Fruit fly (Drosophila melanogaster) whole organism, embryonic: ENCODE measurements around the gene CG43672.

Experiments used
- ATbp ChIP-seq: fragments of 200-800 bp; sonication (Bioruptor generic); optimal IDR thresholded peaks from 2 replicates; lab custom pipeline; 2017; ENCODE audit warnings: missing biosample characterization, mild to moderate bottlenecking, missing genetic modification characterization, missing genetic modification reagents
- Abd-B ChIP-seq: fragments of 200-800 bp; sonication (Bioruptor generic); optimal IDR thresholded peaks from 2 replicates; lab custom pipeline; 2018; ENCODE audit warnings: missing biosample characterization, mild to moderate bottlenecking, missing genetic modification characterization, moderate library complexity
- B-H1 ChIP-seq: fragments of 200-800 bp; sonication (Bioruptor generic); IDR thresholded peaks from 3 replicates; pipeline ENCODE4 v1.3.6; 2022; ENCODE audit warnings: missing biosample characterization, missing genetic modification characterization
- CG10209 ChIP-seq: fragments of 200-800 bp; sonication (Bioruptor generic); optimal IDR thresholded peaks from 3 replicates; lab custom pipeline; 2017; ENCODE audit warnings: missing biosample characterization, mild to moderate bottlenecking, missing genetic modification characterization, missing genetic modification reagents
- CG10321 ChIP-seq: fragments of 200-800 bp; sonication (Bioruptor generic); IDR thresholded peaks from 2 replicates; pipeline ENCODE4 v1.3.6; 2022; ENCODE audit warnings: missing biosample characterization, missing genetic modification characterization
- CG10431 ChIP-seq: fragments of 200-800 bp; sonication (Bioruptor generic); optimal IDR thresholded peaks from 3 replicates; lab custom pipeline; 2018; ENCODE audit warnings: missing biosample characterization, mild to moderate bottlenecking, missing genetic modification characterization
- CG10543 ChIP-seq: fragments of 200-800 bp; sonication (Bioruptor generic); optimal IDR thresholded peaks from 3 replicates; lab custom pipeline; 2017; ENCODE audit warnings: missing biosample characterization, mild to moderate bottlenecking, missing genetic modification characterization, moderate library complexity
- CG11456 ChIP-seq: fragments of 200-800 bp; sonication (Bioruptor generic); IDR thresholded peaks from 3 replicates; pipeline ENCODE4 v1.3.6; 2022; ENCODE audit warnings: missing biosample characterization, missing genetic modification characterization
- CG11504 ChIP-seq: fragments of 200-800 bp; sonication (Bioruptor generic); optimal IDR thresholded peaks from 3 replicates; lab custom pipeline; 2019; ENCODE audit warnings: missing biosample characterization, mild to moderate bottlenecking, missing genetic modification characterization, moderate library complexity
- CG12155 ChIP-seq: fragments of 200-800 bp; sonication (Bioruptor generic); optimal IDR thresholded peaks from 3 replicates; lab custom pipeline; 2016; ENCODE audit warnings: missing biosample characterization, missing genetic modification characterization
- CG13624 ChIP-seq: fragments of 200-800 bp; sonication (Bioruptor generic); optimal IDR thresholded peaks from 2 replicates; lab custom pipeline; 2016; ENCODE audit warnings: missing biosample characterization, missing genetic modification characterization
- CG1529 ChIP-seq: fragments of 200-800 bp; sonication (Bioruptor generic); optimal IDR thresholded peaks from 3 replicates; lab custom pipeline; 2018; ENCODE audit warnings: missing biosample characterization, missing genetic modification characterization
- CG15696 ChIP-seq: fragments of 200-800 bp; sonication (Bioruptor generic); optimal IDR thresholded peaks from 2 replicates; lab custom pipeline; 2019; ENCODE audit warnings: missing biosample characterization, mild to moderate bottlenecking, missing genetic modification characterization, moderate library complexity
- CG16815 ChIP-seq: fragments of 200-800 bp; sonication (Bioruptor generic); optimal IDR thresholded peaks from 3 replicates; lab custom pipeline; 2017; ENCODE audit warnings: missing biosample characterization, mild to moderate bottlenecking, missing genetic modification characterization
- CG17328 ChIP-seq: fragments of 200-800 bp; sonication (Bioruptor generic); IDR thresholded peaks from 2 replicates; pipeline ENCODE4 v1.3.6; 2022; ENCODE audit warnings: missing biosample characterization, missing genetic modification characterization
- CG18011 ChIP-seq: fragments of 200-800 bp; sonication (Bioruptor generic); optimal IDR thresholded peaks from 2 replicates; lab custom pipeline; 2017; ENCODE audit warnings: missing biosample characterization, missing genetic modification characterization, mild to moderate bottlenecking, moderate library complexity, missing genotype
- CG3281 ChIP-seq: fragments of 200-800 bp; sonication (Bioruptor generic); optimal IDR thresholded peaks from 3 replicates; lab custom pipeline; 2017; ENCODE audit warnings: missing biosample characterization, mild to moderate bottlenecking, missing genetic modification characterization
- CG33557 ChIP-seq: fragments of 200-800 bp; sonication (Bioruptor generic); optimal IDR thresholded peaks from 2 replicates; lab custom pipeline; 2019; ENCODE audit warnings: missing biosample characterization, mild to moderate bottlenecking, missing genetic modification characterization, moderate library complexity
- CG42726 ChIP-seq: fragments of 200-800 bp; sonication (Bioruptor generic); IDR thresholded peaks from 2 replicates; pipeline ENCODE4 v1.3.6; 2022; ENCODE audit warnings: missing biosample characterization, missing genetic modification characterization; ENCODE audit not compliant: partially characterized antibody
- CG4854 ChIP-seq: fragments of 200-800 bp; sonication (Bioruptor generic); optimal IDR thresholded peaks from 2 replicates; lab custom pipeline; 2016; ENCODE audit warnings: missing biosample characterization, missing genetic modification characterization, inconsistent platforms
- CG7963 ChIP-seq: fragments of 200-800 bp; sonication (Bioruptor generic); IDR thresholded peaks from 3 replicates; pipeline ENCODE4 v1.3.6; 2022; ENCODE audit warnings: missing biosample characterization, missing genetic modification characterization; ENCODE audit not compliant: partially characterized antibody
- CkIIα-i1 ChIP-seq: fragments of 200-800 bp; sonication (Bioruptor generic); IDR thresholded peaks from 2 replicates; pipeline ENCODE4 v1.3.6; 2022; ENCODE audit warnings: missing biosample characterization, missing genetic modification characterization
- Hey ChIP-seq: fragments of 200-800 bp; sonication (Bioruptor generic); optimal IDR thresholded peaks from 3 replicates; lab custom pipeline; 2018; ENCODE audit warnings: missing biosample characterization, mild to moderate bottlenecking, missing genetic modification characterization
- MESR4 ChIP-seq: fragments of 200-800 bp; sonication (Bioruptor generic); optimal IDR thresholded peaks from 2 replicates; lab custom pipeline; 2018; ENCODE audit warnings: missing biosample characterization, mild to moderate bottlenecking, missing genetic modification characterization, moderate library complexity
- Max ChIP-seq: fragments of 200-800 bp; sonication (Bioruptor generic); optimal IDR thresholded peaks from 2 replicates; lab custom pipeline; 2016; ENCODE audit warnings: missing biosample characterization, mild to moderate bottlenecking, missing genetic modification characterization
- Oaz ChIP-seq: fragments of 200-800 bp; sonication (Bioruptor generic); IDR thresholded peaks from 2 replicates; pipeline ENCODE4 v1.3.6; 2022; ENCODE audit warnings: missing biosample characterization, missing genetic modification characterization
- Sry-β ChIP-seq: fragments of 200-800 bp; sonication (Bioruptor generic); optimal IDR thresholded peaks from 2 replicates; lab custom pipeline; 2018; ENCODE audit warnings: missing biosample characterization, mild to moderate bottlenecking, missing genetic modification characterization, moderate library complexity
- TFAM ChIP-seq: fragments of 200-800 bp; sonication (Bioruptor generic); optimal IDR thresholded peaks from 2 replicates; lab custom pipeline; 2017; ENCODE audit warnings: missing biosample characterization, missing genetic modification characterization, inconsistent platforms
- ac ChIP-seq: fragments of 200-800 bp; sonication (Bioruptor generic); optimal IDR thresholded peaks from 3 replicates; lab custom pipeline; 2017; ENCODE audit warnings: missing biosample characterization, mild to moderate bottlenecking, missing genetic modification characterization
- al ChIP-seq: fragments of 200-800 bp; sonication (Bioruptor generic); IDR thresholded peaks from 2 replicates; pipeline ENCODE4 v1.3.6; 2022; ENCODE audit warnings: missing biosample characterization, missing genetic modification characterization
- bbx ChIP-seq: fragments of 200-800 bp; sonication (Bioruptor generic); IDR thresholded peaks from 2 replicates; pipeline ENCODE4 v1.3.6; 2022; ENCODE audit warnings: missing biosample characterization, missing genetic modification characterization; ENCODE audit not compliant: partially characterized antibody
- dan ChIP-seq: fragments of 200-800 bp; sonication (Bioruptor generic); IDR thresholded peaks from 2 replicates; pipeline ENCODE4 v1.3.6; 2022; ENCODE audit warnings: missing biosample characterization, missing genetic modification characterization
- esg ChIP-seq: fragments of 200-800 bp; sonication (Bioruptor generic); conservative IDR thresholded peaks from 2 replicates; pipeline ENCODE4 v1.3.6; 2022; ENCODE audit warnings: missing biosample characterization, missing genetic modification characterization
- fd64A ChIP-seq: fragments of 200-800 bp; sonication (Bioruptor generic); optimal IDR thresholded peaks from 3 replicates; lab custom pipeline; 2018; ENCODE audit warnings: missing biosample characterization, mild to moderate bottlenecking, missing genetic modification characterization
- gcm ChIP-seq: fragments of 200-800 bp; sonication (Bioruptor generic); optimal IDR thresholded peaks from 2 replicates; lab custom pipeline; 2019; ENCODE audit warnings: missing biosample characterization, mild to moderate bottlenecking, missing genetic modification characterization, moderate library complexity
- lbe ChIP-seq: fragments of 200-800 bp; sonication (Bioruptor generic); optimal IDR thresholded peaks from 2 replicates; lab custom pipeline; 2016; ENCODE audit warnings: missing biosample characterization, mild to moderate bottlenecking, missing genetic modification characterization
- lov ChIP-seq, 2 experiments: fragments of 200-800 bp in 1 of 2; fragments of >200 bp in 1 of 2; sonication (Bioruptor generic) in 1 of 2; IDR thresholded peaks in 1 of 2; optimal IDR thresholded peaks in 1 of 2; 2 replicates in 1 of 2; 3 replicates in 1 of 2; pipeline versions ENCODE4 v1.3.6 to Lab custom; 2017 to 2022; ENCODE audit warnings: missing biosample characterization in 1 of 2, missing genetic modification characterization in 1 of 2
- luna ChIP-seq: fragments of 200-800 bp; sonication (Bioruptor generic); optimal IDR thresholded peaks from 2 replicates; lab custom pipeline; 2016; ENCODE audit warnings: missing biosample characterization, missing genetic modification characterization
- maf-S ChIP-seq: fragments of 200-800 bp; sonication (Bioruptor generic); optimal IDR thresholded peaks from 2 replicates; lab custom pipeline; 2016; ENCODE audit warnings: missing biosample characterization, missing genetic modification characterization
- odd ChIP-seq: fragments of 200-800 bp; sonication (Bioruptor generic); optimal IDR thresholded peaks from 2 replicates; lab custom pipeline; 2017; ENCODE audit warnings: missing biosample characterization, mild to moderate bottlenecking, missing genetic modification characterization
- onecut ChIP-seq: fragments of 200-800 bp; sonication (Bioruptor generic); IDR thresholded peaks from 2 replicates; pipeline ENCODE4 v1.3.6; 2022; ENCODE audit warnings: missing biosample characterization, missing genetic modification characterization
- prd ChIP-seq, 3 experiments: fragments of >200 bp in 2 of 3; fragments of 200-800 bp in 1 of 3; sonication (Bioruptor generic) in 1 of 3; optimal IDR thresholded peaks in 2 of 3; IDR thresholded peaks in 1 of 3; 2 replicates in 2 of 3; 3 replicates in 1 of 3; pipeline versions ENCODE4 v1.3.6 to Lab custom; 2017 to 2022; ENCODE audit warnings: missing biosample characterization in 1 of 3, missing genetic modification characterization in 1 of 3
- scrt ChIP-seq: fragments of 200-800 bp; sonication (Bioruptor generic); optimal IDR thresholded peaks from 2 replicates; lab custom pipeline; 2018; ENCODE audit warnings: missing biosample characterization, mild to moderate bottlenecking, missing genetic modification characterization, moderate library complexity
- sd ChIP-seq: fragments of 200-800 bp; sonication (Bioruptor generic); optimal IDR thresholded peaks from 3 replicates; lab custom pipeline; 2018; ENCODE audit warnings: missing biosample characterization, mild to moderate bottlenecking, missing genetic modification characterization, moderate library complexity
- slp2 ChIP-seq: fragments of 200-800 bp; sonication (Bioruptor generic); optimal IDR thresholded peaks from 2 replicates; lab custom pipeline; 2016; ENCODE audit warnings: missing biosample characterization, missing genetic modification characterization
- so ChIP-seq: fragments of 200-800 bp; sonication (Bioruptor generic); IDR thresholded peaks from 3 replicates; pipeline ENCODE4 v1.3.6; 2022; ENCODE audit warnings: missing biosample characterization, missing genetic modification characterization
- ssp ChIP-seq: fragments of 200-800 bp; sonication (Bioruptor generic); IDR thresholded peaks from 2 replicates; pipeline ENCODE4 v1.3.6; 2022; ENCODE audit warnings: missing biosample characterization, missing genetic modification characterization
- sug ChIP-seq: fragments of 200-800 bp; optimal IDR thresholded peaks from 2 replicates; lab custom pipeline; 2019; ENCODE audit warnings: missing biosample characterization, mild to moderate bottlenecking, missing genetic modification characterization, moderate library complexity
- zen ChIP-seq: fragments of 200-800 bp; sonication (Bioruptor generic); optimal IDR thresholded peaks from 3 replicates; lab custom pipeline; 2018; ENCODE audit warnings: missing biosample characterization, mild to moderate bottlenecking, missing genetic modification characterization, moderate library complexity
- zfh1 ChIP-seq: fragments of 200-800 bp; sonication (Bioruptor generic); IDR thresholded peaks from 3 replicates; pipeline ENCODE4 v1.3.6; 2022; ENCODE audit warnings: missing biosample characterization, missing genetic modification characterization

The CG43672 gene

DNA sequence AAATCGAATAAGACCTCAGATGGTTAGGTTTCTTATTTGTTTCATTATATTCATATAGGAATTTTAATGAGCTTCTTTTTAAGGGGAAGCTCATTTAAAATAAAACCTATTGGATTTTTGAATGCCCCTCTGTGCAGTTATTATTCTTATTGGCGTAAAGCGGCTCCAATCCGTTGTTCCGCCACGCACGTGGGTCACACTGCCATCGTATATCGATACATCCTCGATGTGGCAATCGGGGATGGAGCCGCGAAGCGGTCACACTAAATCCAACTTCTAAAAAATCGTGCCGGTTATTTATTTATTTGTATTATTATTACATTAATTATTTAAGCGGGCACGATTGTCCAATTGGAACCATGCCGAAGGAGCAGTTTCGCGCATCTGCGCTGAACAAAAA lies 10.0 kb upstream of the CG43672 start, which contains the start of gene Polr3A (continued):
- TF ChIP-seq Abd-B (GFP tag; lab: Kevin White, UChicago) (no peak), CG18011 (no peak), ssp (GFP tag; lab: Robert Waterston, UW) (no peak), bbx (GFP tag; lab: Robert Waterston, UW) (peak; percentile 77), onecut (GFP tag; lab: Robert Waterston, UW) (no peak), fd64A (GFP tag; lab: Kevin White, UChicago) (no peak), dan (GFP tag; lab: Robert Waterston, UW) (no peak), ATbp (no peak), TFAM (GFP tag; lab: Kevin White, UChicago) (no peak), zen (tag; lab: Kevin White, UChicago) (peak; percentile 49), Max (GFP tag; lab: Kevin White, UChicago) (no peak), prd (optimal IDR thresholded peaks at IDR 0.05; lab: Kevin White, UChicago) (no peak), prd (GFP tag; IDR thresholded peaks at IDR 0.05; lab: Robert Waterston, UW) (no peak), CG13624 (no peak), al (GFP tag; lab: Robert Waterston, UW) (no peak), Hey (tag; lab: Kevin White, UChicago) (no peak), CG10321 (GFP tag; lab: Robert Waterston, UW) (no peak), sd (tag; lab: Kevin White, UChicago) (no peak), gcm (GFP tag; lab: Kevin White, UChicago) (no peak), sug (tag; lab: Kevin White, UChicago) (no peak), CG4854 (no peak), so (GFP tag; lab: Robert Waterston, UW) (no peak), zfh1 (GFP tag; lab: Robert Waterston, UW) (no peak), CG10209 (no peak), ac (GFP tag; lab: Kevin White, UChicago) (no peak), CG16815 (no peak), CG10431 (GFP tag; lab: Kevin White, UChicago) (no peak), maf-S (GFP tag; lab: Kevin White, UChicago) (no peak), scrt (GFP tag; lab: Kevin White, UChicago) (no peak), CG7963 (GFP tag; lab: Robert Waterston, UW) (no peak), CG11456 (no peak), CG17328 (no peak), lov (optimal IDR thresholded peaks at IDR 0.05; lab: Kevin White, UChicago) (no peak), lov (GFP tag; IDR thresholded peaks at IDR 0.05; lab: Robert Waterston, UW) (no peak), lbe (GFP tag; lab: Kevin White, UChicago) (no peak), luna (GFP tag; lab: Kevin White, UChicago) (no peak), esg (GFP tag; lab: Robert Waterston, UW) (no peak), slp2 (GFP tag; lab: Kevin White, UChicago) (no peak), CG10543 (GFP tag; lab: Kevin White, UChicago) (no peak), MESR4 (GFP tag; lab: Kevin White, UChicago) (peak; percentile 39), CG1529 (no peak), B-H1 (GFP tag; lab: Robert Waterston, UW) (no peak), Oaz (no peak), CG42726 (GFP tag; lab: Robert Waterston, UW) (no peak), Sry-β (no peak), CG12155 (GFP tag; lab: Kevin White, UChicago) (no peak), CkIIα-i1 (no peak), CG33557 (GFP tag; lab: Kevin White, UChicago) (no peak), CG3281 (GFP tag; lab: Kevin White, UChicago) (no peak), CG11504 (tag; lab: Kevin White, UChicago) (no peak), CG15696 (tag; lab: Kevin White, UChicago) (no peak), odd (no peak)
